Worm (Caenorhabditis elegans) whole organism, L4/young adult: ENCODE data around the gene C33D9.8.

Source experiments
- W03F9.2 ChIP-seq: fragments of 150-350 bp; optimal IDR thresholded peaks from 2 replicates; lab custom pipeline; 2014; ENCODE audit warnings: missing biosample characterization, missing genetic modification characterization
- dao-5 ChIP-seq: sonication (generic microtip); optimal IDR thresholded peaks from 2 replicates; lab custom pipeline; 2016; ENCODE audit warnings: missing genotype, missing genetic modification characterization, moderate library complexity, missing compliant biosample characterization
- him-1 ChIP-seq: sonication (generic microtip); optimal IDR thresholded peaks from 2 replicates; lab custom pipeline; 2016; ENCODE audit warnings: missing genotype, missing genetic modification reagents, missing genetic modification characterization, missing compliant biosample characterization

- TF ChIP-seq dao-5 (tag; lab: Kevin White, UChicago) (no peak), him-1 (tag; lab: Kevin White, UChicago) (no peak), W03F9.2 (tag; lab: Kevin White, UChicago) (no peak)
Observed at ce11 chrIV:8819471-8819870, 32.9 kb upstream of the C33D9.8 start.
